Fruit fly (Drosophila melanogaster) whole organism, embryonic: Measurements from ENCODE around the gene Sec20.

Experiments used
- B-H2 ChIP-seq: fragments of 200-800 bp; sonication (Bioruptor generic); optimal IDR thresholded peaks from 2 replicates; lab custom pipeline; 2018; ENCODE audit warnings: missing biosample characterization, mild to moderate bottlenecking, missing genetic modification characterization
- kay ChIP-seq: fragments of 200-800 bp; sonication (Bioruptor generic); optimal IDR thresholded peaks from 2 replicates; lab custom pipeline; 2016; ENCODE audit warnings: missing biosample characterization, missing genetic modification characterization

DNA sequence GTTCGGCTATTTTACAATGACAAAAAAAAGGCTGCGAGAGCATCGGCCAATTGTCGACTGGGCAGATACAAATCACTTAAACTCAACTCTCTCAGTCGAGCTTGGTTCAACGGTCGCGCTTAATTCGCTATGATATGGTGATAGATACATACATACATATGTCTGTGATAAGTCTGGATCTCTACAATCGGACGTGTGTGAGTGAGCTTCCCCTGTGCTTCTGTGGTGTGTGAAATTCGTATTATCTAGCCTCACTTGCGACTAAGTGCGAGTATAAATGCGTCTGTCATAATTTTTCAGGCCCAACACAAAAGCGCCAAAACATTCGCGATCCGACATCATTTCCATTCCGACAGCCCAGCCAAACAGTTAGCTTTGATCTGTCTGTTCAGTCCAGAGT, 16.5 kb upstream of the Sec20 start, which contains the start of gene CG1213:
- TF ChIP-seq kay, result no peak
- no peak for TF ChIP-seq B-H2 (GFP tag; lab: Kevin White, UChicago)
